Fruit fly (Drosophila melanogaster) whole organism, embryonic: ENCODE data around the gene Lerp.

Source experiments
- Awh ChIP-seq: fragments of 200-800 bp; sonication (Bioruptor generic); IDR thresholded peaks from 2 replicates; pipeline ENCODE4, ENCODE4 v1.3.6; 2022; ENCODE audit warnings: missing biosample characterization, missing genetic modification characterization
- CG10147 ChIP-seq: fragments of 200-800 bp; sonication (Bioruptor generic); optimal IDR thresholded peaks from 2 replicates; lab custom pipeline; 2019; ENCODE audit warnings: missing biosample characterization, mild to moderate bottlenecking, missing genetic modification characterization, moderate library complexity
- CG10321 ChIP-seq: fragments of 200-800 bp; sonication (Bioruptor generic); IDR thresholded peaks from 2 replicates; pipeline ENCODE4 v1.3.6; 2022; ENCODE audit warnings: missing biosample characterization, missing genetic modification characterization
- CG11723 ChIP-seq: fragments of 200-800 bp; sonication (Bioruptor generic); optimal IDR thresholded peaks from 2 replicates; lab custom pipeline; 2017; ENCODE audit warnings: missing biosample characterization, mild to moderate bottlenecking, missing genetic modification characterization
- CG14014 ChIP-seq: fragments of 200-800 bp; sonication (Bioruptor generic); IDR thresholded peaks from 2 replicates; pipeline ENCODE4 v1.3.6; 2022; ENCODE audit warnings: missing biosample characterization, missing genetic modification characterization
- CG1603 ChIP-seq: fragments of 200-800 bp; sonication (Bioruptor generic); optimal IDR thresholded peaks from 2 replicates; lab custom pipeline; 2019; ENCODE audit warnings: missing biosample characterization, mild to moderate bottlenecking, missing genetic modification characterization, moderate library complexity
- CG17912 ChIP-seq: fragments of 200-800 bp; sonication (Bioruptor generic); optimal IDR thresholded peaks from 2 replicates; lab custom pipeline; 2018; ENCODE audit warnings: missing biosample characterization, mild to moderate bottlenecking, missing genetic modification characterization
- CG18619 ChIP-seq: fragments of 200-800 bp; sonication (Bioruptor generic); optimal IDR thresholded peaks from 3 replicates; lab custom pipeline; 2017; ENCODE audit warnings: missing biosample characterization, mild to moderate bottlenecking, missing genetic modification characterization
- CG2202 ChIP-seq: fragments of 200-800 bp; sonication (Bioruptor generic); optimal IDR thresholded peaks from 2 replicates; lab custom pipeline; 2018; ENCODE audit warnings: missing biosample characterization, mild to moderate bottlenecking, missing genetic modification characterization
- CG3847 ChIP-seq: fragments of 200-800 bp; sonication (Bioruptor generic); IDR thresholded peaks from 2 replicates; pipeline ENCODE4 v1.3.6; 2022; ENCODE audit warnings: missing biosample characterization, missing genetic modification characterization
- CG4360 ChIP-seq: fragments of 200-800 bp; sonication (Bioruptor generic); IDR thresholded peaks from 2 replicates; pipeline ENCODE4 v1.3.6; 2022; ENCODE audit warnings: missing biosample characterization, missing genetic modification characterization
- CG6854 ChIP-seq: fragments of 200-800 bp; sonication (Bioruptor generic); optimal IDR thresholded peaks from 3 replicates; lab custom pipeline; 2017; ENCODE audit warnings: missing biosample characterization, mild to moderate bottlenecking, missing genetic modification characterization
- CG7745 ChIP-seq: fragments of 200-800 bp; sonication (Bioruptor generic); optimal IDR thresholded peaks from 2 replicates; lab custom pipeline; 2018; ENCODE audit warnings: missing biosample characterization, mild to moderate bottlenecking, missing genetic modification characterization, moderate library complexity
- CG8924 ChIP-seq: fragments of 200-800 bp; optimal IDR thresholded peaks from 3 replicates; lab custom pipeline; 2019; ENCODE audit warnings: missing biosample characterization, mild to moderate bottlenecking, missing genetic modification characterization, moderate library complexity
- CG9797 ChIP-seq: fragments of 200-800 bp; sonication (Bioruptor generic); optimal IDR thresholded peaks from 3 replicates; lab custom pipeline; 2018; ENCODE audit warnings: missing biosample characterization, mild to moderate bottlenecking, missing genetic modification characterization
- D ChIP-seq, 2 experiments: fragments of 200-800 bp in 1 of 2; fragments of >200 bp in 1 of 2; sonication (Bioruptor generic) in 1 of 2; optimal IDR thresholded peaks; 2 replicates in 1 of 2; 3 replicates in 1 of 2; lab custom pipeline; 2017; ENCODE audit warnings: mild to moderate bottlenecking in 1 of 2, missing biosample characterization in 1 of 2, missing genetic modification characterization in 1 of 2, missing genetic modification reagents in 1 of 2
- Doc2 ChIP-seq: fragments of 200-800 bp; sonication (Bioruptor generic); IDR thresholded peaks from 2 replicates; pipeline ENCODE4 v1.3.6; 2022; ENCODE audit warnings: missing biosample characterization, missing genetic modification characterization
- E2f1 ChIP-seq: fragments of 200-800 bp; sonication (Bioruptor generic); IDR thresholded peaks from 2 replicates; pipeline ENCODE4 v1.3.6; 2022; ENCODE audit warnings: missing biosample characterization, missing genetic modification characterization
- Elba2 ChIP-seq: fragments of 200-800 bp; sonication (Bioruptor generic); optimal IDR thresholded peaks from 3 replicates; lab custom pipeline; 2016; ENCODE audit warnings: missing biosample characterization, missing genetic modification characterization
- HmgD ChIP-seq: fragments of 200-800 bp; sonication (Bioruptor generic); optimal IDR thresholded peaks from 3 replicates; lab custom pipeline; 2016; ENCODE audit warnings: missing biosample characterization, missing genetic modification characterization
- Jarid2 ChIP-seq: fragments of 200-800 bp; sonication (Bioruptor generic); optimal IDR thresholded peaks from 3 replicates; lab custom pipeline; 2017; ENCODE audit warnings: mild to moderate bottlenecking, missing biosample characterization, missing genetic modification reagents, missing genetic modification characterization
- Lhr ChIP-seq: fragments of 200-800 bp; sonication (Bioruptor generic); optimal IDR thresholded peaks from 3 replicates; lab custom pipeline; 2017; ENCODE audit warnings: mild to moderate bottlenecking, missing biosample characterization, missing genetic modification reagents, missing genetic modification characterization
- Neu2 ChIP-seq: fragments of 200-800 bp; sonication (Bioruptor generic); optimal IDR thresholded peaks from 3 replicates; lab custom pipeline; 2016; ENCODE audit warnings: missing biosample characterization, missing genetic modification characterization, borderline replicate concordance
- Nf-YC ChIP-seq: fragments of 200-800 bp; optimal IDR thresholded peaks from 3 replicates; lab custom pipeline; 2019; ENCODE audit warnings: missing biosample characterization, mild to moderate bottlenecking, missing genetic modification characterization, moderate library complexity
- Stat92E ChIP-seq, 3 experiments: fragments of >200 bp in 2 of 3; fragments of 200-800 bp in 1 of 3; sonication (Bioruptor generic) in 1 of 3; optimal IDR thresholded peaks; 2 replicates each; lab custom pipeline; 2017 to 2019; ENCODE audit warnings: missing biosample characterization in 3 of 3, missing genetic modification characterization in 3 of 3, mild to moderate bottlenecking in 1 of 3, moderate library complexity in 1 of 3
- Vsx1 ChIP-seq: fragments of 200-800 bp; sonication (Bioruptor generic); optimal IDR thresholded peaks from 2 replicates; lab custom pipeline; 2017; ENCODE audit warnings: missing biosample characterization, mild to moderate bottlenecking, missing genetic modification characterization, missing genetic modification reagents
- abd-A ChIP-seq: fragments of 200-800 bp; sonication (Bioruptor generic); optimal IDR thresholded peaks from 3 replicates; lab custom pipeline; 2019; ENCODE audit warnings: missing biosample characterization, mild to moderate bottlenecking, missing genetic modification characterization, moderate library complexity
- aop ChIP-seq: fragments of 200-800 bp; sonication (Bioruptor generic); IDR thresholded peaks from 2 replicates; pipeline ENCODE4 v1.3.6; 2022; ENCODE audit warnings: missing biosample characterization, missing genetic modification characterization
- ara ChIP-seq: fragments of 200-800 bp; sonication (Bioruptor generic); IDR thresholded peaks from 2 replicates; pipeline ENCODE4 v1.3.6; 2022; ENCODE audit warnings: missing biosample characterization, missing genetic modification characterization
- bab2 ChIP-seq: fragments of 200-800 bp; sonication (Bioruptor generic); optimal IDR thresholded peaks from 2 replicates; lab custom pipeline; 2016; ENCODE audit warnings: missing biosample characterization, missing genetic modification characterization
- bbx ChIP-seq: fragments of 200-800 bp; sonication (Bioruptor generic); IDR thresholded peaks from 2 replicates; pipeline ENCODE4 v1.3.6; 2022; ENCODE audit warnings: missing biosample characterization, missing genetic modification characterization; ENCODE audit not compliant: partially characterized antibody
- crp ChIP-seq, 2 experiments: fragments of 200-800 bp; sonication (Bioruptor generic); optimal IDR thresholded peaks; 2 replicates in 1 of 2; 3 replicates in 1 of 2; lab custom pipeline; 2017; ENCODE audit warnings: missing biosample characterization in 2 of 2, missing genetic modification characterization in 2 of 2, mild to moderate bottlenecking in 1 of 2, moderate library complexity in 1 of 2
- cwo ChIP-seq: fragments of 200-800 bp; sonication (Bioruptor generic); optimal IDR thresholded peaks from 3 replicates; lab custom pipeline; 2017; ENCODE audit warnings: missing biosample characterization, missing genetic modification characterization, mild to moderate bottlenecking, moderate library complexity, missing genetic modification reagents
- fd102C ChIP-seq: fragments of 200-800 bp; sonication (Bioruptor generic); optimal IDR thresholded peaks from 2 replicates; lab custom pipeline; 2018; ENCODE audit warnings: missing biosample characterization, mild to moderate bottlenecking, missing genetic modification characterization, moderate library complexity
- fu2 ChIP-seq: fragments of 200-800 bp; sonication (Bioruptor generic); optimal IDR thresholded peaks from 2 replicates; lab custom pipeline; 2016; ENCODE audit warnings: missing biosample characterization, missing genetic modification characterization
- hbn ChIP-seq: fragments of 200-800 bp; sonication (Bioruptor generic); IDR thresholded peaks from 2 replicates; pipeline ENCODE4 v1.3.6; 2022; ENCODE audit warnings: missing biosample characterization, missing genetic modification characterization; ENCODE audit not compliant: partially characterized antibody
- hth ChIP-seq: fragments of >200 bp; optimal IDR thresholded peaks from 2 replicates; lab custom pipeline; 2017; ENCODE audit warnings: inconsistent platforms
- kah ChIP-seq: fragments of 200-800 bp; sonication (Bioruptor generic); optimal IDR thresholded peaks from 2 replicates; lab custom pipeline; 2018; ENCODE audit warnings: missing biosample characterization, mild to moderate bottlenecking, missing genetic modification characterization
- kni ChIP-seq: fragments of 200-800 bp; sonication (Bioruptor generic); optimal IDR thresholded peaks from 3 replicates; lab custom pipeline; 2017; ENCODE audit warnings: mild to moderate bottlenecking, missing biosample characterization, missing genetic modification reagents, missing genetic modification characterization
- nau ChIP-seq: fragments of 200-800 bp; sonication (Bioruptor generic); optimal IDR thresholded peaks from 3 replicates; lab custom pipeline; 2017; ENCODE audit warnings: missing biosample characterization, mild to moderate bottlenecking, missing genetic modification characterization, missing genetic modification reagents
- pho ChIP-seq: fragments of 200-800 bp; sonication (Bioruptor generic); optimal IDR thresholded peaks from 2 replicates; lab custom pipeline; 2016; ENCODE audit warnings: missing biosample characterization, missing genetic modification characterization
- pnt ChIP-seq: fragments of 200-800 bp; sonication (Bioruptor generic); optimal IDR thresholded peaks from 3 replicates; lab custom pipeline; 2016; ENCODE audit warnings: missing biosample characterization, missing genetic modification characterization
- sqz ChIP-seq: fragments of 200-800 bp; sonication (Bioruptor generic); optimal IDR thresholded peaks from 3 replicates; lab custom pipeline; 2018; ENCODE audit warnings: missing biosample characterization, mild to moderate bottlenecking, missing genetic modification characterization
- sr ChIP-seq: fragments of 200-800 bp; sonication (Bioruptor generic); IDR thresholded peaks from 3 replicates; pipeline ENCODE4 v1.3.6; 2022; ENCODE audit warnings: missing biosample characterization, missing genetic modification characterization
- tll ChIP-seq, 2 experiments: fragments of 200-800 bp in 1 of 2; fragments of >200 bp in 1 of 2; sonication (Bioruptor generic) in 1 of 2; optimal IDR thresholded peaks; 2 replicates each; lab custom pipeline; 2017 to 2019; ENCODE audit warnings: missing biosample characterization in 2 of 2, missing genetic modification characterization in 2 of 2, mild to moderate bottlenecking in 1 of 2, moderate library complexity in 1 of 2
- tna ChIP-seq: fragments of 200-800 bp; sonication (Bioruptor generic); IDR thresholded peaks from 2 replicates; pipeline ENCODE4 v1.3.6; 2022; ENCODE audit warnings: missing biosample characterization, missing genetic modification characterization; ENCODE audit not compliant: partially characterized antibody
- zen ChIP-seq: fragments of 200-800 bp; sonication (Bioruptor generic); optimal IDR thresholded peaks from 3 replicates; lab custom pipeline; 2018; ENCODE audit warnings: missing biosample characterization, mild to moderate bottlenecking, missing genetic modification characterization, moderate library complexity

Lerp gene

DNA sequence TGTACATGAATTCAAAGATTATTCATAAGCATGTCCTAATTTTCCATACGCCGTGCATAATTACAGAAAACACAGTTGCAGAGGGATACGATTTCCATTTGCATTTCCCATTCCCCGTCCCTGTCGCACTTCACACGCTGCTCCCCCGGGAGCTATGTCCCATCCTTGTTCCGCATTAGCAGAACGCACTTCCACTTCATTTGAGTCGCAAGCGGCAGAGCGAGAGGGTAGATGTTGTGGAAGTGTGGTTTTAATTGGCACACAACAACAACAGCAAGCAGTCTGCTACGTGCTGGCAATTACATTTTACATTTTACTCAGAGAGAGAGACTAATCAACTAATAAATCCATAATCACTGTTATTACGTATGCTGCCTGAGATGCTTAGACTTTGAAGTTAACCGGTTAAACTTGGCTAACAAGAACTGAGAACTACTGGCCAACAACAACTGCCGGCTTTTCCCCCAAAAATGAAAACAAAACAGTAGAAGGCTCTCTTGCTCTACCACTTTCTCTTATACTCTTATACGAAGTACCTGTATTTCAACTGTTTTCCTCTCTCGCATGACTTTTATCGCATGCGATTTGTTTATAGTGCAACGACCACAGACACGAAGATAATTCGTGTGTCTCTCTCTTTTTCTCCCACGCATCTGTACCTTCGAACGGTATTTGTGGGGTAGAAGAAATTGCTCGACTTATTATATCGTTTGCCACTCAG, 65.0 kb downstream of the Lerp start (continued):
- no peak for TF ChIP-seq tna (GFP tag; lab: Robert Waterston, UW)
- no peak for TF ChIP-seq tll (GFP tag; optimal IDR thresholded peaks at IDR 0.05; lab: Kevin White, UChicago)
- no peak for TF ChIP-seq HmgD (GFP tag; lab: Kevin White, UChicago)
- TF ChIP-seq fd102C (GFP tag; lab: Kevin White, UChicago) = no peak
- no peak for TF ChIP-seq CG10147 (GFP tag; lab: Kevin White, UChicago)
- peak; percentile 27 for TF ChIP-seq Nf-YC (tag; lab: Kevin White, UChicago)
- peak in 1 of 3 experiments; percentile 12 for TF ChIP-seq Stat92E (GFP tag; optimal IDR thresholded peaks at IDR 0.05; lab: Kevin White, UChicago)
- peak; percentile 58 for TF ChIP-seq kni (GFP tag; lab: Kevin White, UChicago)
- no peak for TF ChIP-seq pho
- peak; percentile 92 for TF ChIP-seq sr (GFP tag; lab: Robert Waterston, UW)
- TF ChIP-seq CG18619 (GFP tag; lab: Kevin White, UChicago) = no peak
- no peak for TF ChIP-seq D (optimal IDR thresholded peaks at IDR 0.05; lab: Kevin White, UChicago)
- no peak for TF ChIP-seq D (GFP tag; optimal IDR thresholded peaks at IDR 0.05; lab: Kevin White, UChicago)
- TF ChIP-seq bbx = no peak
- no peak for TF ChIP-seq cwo (GFP tag; lab: Kevin White, UChicago)
- TF ChIP-seq CG6854 (GFP tag; lab: Kevin White, UChicago) = peak; percentile 35
- TF ChIP-seq fu2 (GFP tag; lab: Kevin White, UChicago) = no peak
- TF ChIP-seq CG14014 (GFP tag; lab: Robert Waterston, UW) = no peak
- TF ChIP-seq Jarid2 = peak; percentile 29
- peak; percentile 70 for TF ChIP-seq CG10321 (GFP tag; lab: Robert Waterston, UW)
- TF ChIP-seq kah (GFP tag; lab: Kevin White, UChicago) = no peak
- no peak for TF ChIP-seq CG9797 (GFP tag; lab: Kevin White, UChicago)
- peak; percentile 97 for TF ChIP-seq CG4360
- peak; percentile 25; the same call in 1 of the 2 replicates for TF ChIP-seq aop (GFP tag; lab: Robert Waterston, UW)
- peak; percentile 13 for TF ChIP-seq Elba2 (GFP tag; lab: Kevin White, UChicago)
- no peak for TF ChIP-seq nau (GFP tag; lab: Kevin White, UChicago)

dm6 chr3R:26796529-26797121, 66.3 kb downstream of the Lerp start:
- TF ChIP-seq CG17912 (GFP tag; lab: Kevin White, UChicago) (no peak), zen (tag; lab: Kevin White, UChicago) (peak; percentile 60), sqz (GFP tag; lab: Kevin White, UChicago) (peak; percentile 52), Lhr (GFP tag; lab: Kevin White, UChicago) (no peak), hbn (GFP tag; lab: Robert Waterston, UW) (no peak), crp (GFP tag; optimal IDR thresholded peaks at IDR 0.05; lab: Kevin White, UChicago) (no peak), abd-A (tag; lab: Kevin White, UChicago) (peak; percentile 92), Vsx1 (peak; percentile 64), CG11723 (GFP tag; lab: Kevin White, UChicago) (no peak), CG7745 (peak; percentile 82), Doc2 (GFP tag; lab: Robert Waterston, UW) (no peak), Neu2 (no peak), CG3847 (no peak), bab2 (GFP tag; lab: Kevin White, UChicago) (peak; percentile 12), CG2202 (peak; percentile 28), CG8924 (tag; lab: Kevin White, UChicago) (peak; percentile 11), CG1603 (peak; percentile 30), ara (GFP tag; lab: Robert Waterston, UW) (no peak), hth (lab: Kevin White, UChicago) (peak; percentile 54), Awh (GFP tag; lab: Robert Waterston, UW) (peak; percentile 51; the same call in 1 of the 2 replicates), pnt (GFP tag; lab: Kevin White, UChicago) (no peak), E2f1 (GFP tag; lab: Robert Waterston, UW) (no peak), CG4360 (peak; percentile 96)
